Worm (Caenorhabditis elegans) whole organism, L4 larva: ENCODE data around the gene asm-3.

Experiments
- ces-1 ChIP-seq: fragments of 150-350 bp; sonication (generic microtip); optimal IDR thresholded peaks from 4 replicates; lab custom pipeline; 2014; ENCODE audit warnings: missing biosample characterization, missing genetic modification reagents, missing genetic modification characterization
- nhr-25 ChIP-seq: sonication (generic microtip); optimal IDR thresholded peaks from 2 replicates; lab custom pipeline; 2017; ENCODE audit warnings: missing genetic modification characterization, mild to moderate bottlenecking, missing compliant biosample characterization, antibody characterized with exemption, moderate library complexity, borderline replicate concordance; ENCODE audit not compliant: insufficient read depth

DNA sequence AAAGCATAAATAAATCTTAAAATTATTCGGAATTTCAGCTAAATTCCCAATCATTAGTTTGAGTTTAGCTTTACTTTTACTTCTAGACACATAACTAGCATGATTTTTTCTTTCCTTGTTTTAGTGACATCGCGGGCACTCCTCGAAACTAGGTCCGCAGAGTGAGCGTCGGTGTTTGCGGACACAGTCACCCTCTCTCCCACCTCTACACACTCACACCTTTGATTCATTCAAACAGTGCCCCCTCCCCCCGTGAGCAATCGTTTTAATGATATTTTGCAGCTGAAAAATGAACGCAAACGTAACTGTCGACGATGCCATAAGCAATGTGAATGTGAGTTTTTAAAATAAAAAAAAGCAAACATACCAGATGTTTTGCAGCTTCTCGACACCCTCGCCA lies 48.9 kb upstream of the asm-3 start, which contains the start of gene gex-2:
- TF ChIP-seq nhr-25 (tag; lab: Kevin White, UChicago) (no peak), ces-1 (GFP tag; lab: Kevin White, UChicago) (no peak)
